Worm (Caenorhabditis elegans): Measurements from ENCODE around the gene C49F5.13.

ce11 chrX:12004925-12005324, 43.7 kb downstream of the C49F5.13 start:
- TF ChIP-seq ztf-11 (tag; optimal IDR thresholded peaks at IDR 0.05) (no peak), skn-1 (tag; optimal IDR thresholded peaks at IDR 0.05) (no peak), lin-15B (tag; optimal IDR thresholded peaks at IDR 0.05) (no peak), blmp-1 (tag; optimal IDR thresholded peaks at IDR 0.05) (no peak)
